Worm (Caenorhabditis elegans) whole organism, mixed stage, embryonic: Measurements from ENCODE around the gene K10B3.5.

Source experiments
- bed-3 ChIP-seq: fragments of 200-800 bp; sonication (Bioruptor generic); optimal IDR thresholded peaks from 3 replicates; lab custom pipeline; 2018; ENCODE audit warnings: mild to moderate bottlenecking, missing genetic modification characterization, moderate library complexity, missing compliant biosample characterization
- blmp-1 ChIP-seq: fragments of 150-350 bp; optimal IDR thresholded peaks from 2 replicates; lab custom pipeline; 2014; ENCODE audit warnings: missing biosample characterization, missing genetic modification characterization
- ceh-39 ChIP-seq: fragments of 150-350 bp; optimal IDR thresholded peaks from 2 replicates; lab custom pipeline; 2014; ENCODE audit warnings: missing biosample characterization, missing genetic modification characterization
- ceh-43 ChIP-seq: fragments of 200-800 bp; sonication (Bioruptor generic); optimal IDR thresholded peaks from 2 replicates; lab custom pipeline; 2018; ENCODE audit warnings: mild to moderate bottlenecking, missing genetic modification characterization, moderate library complexity, missing compliant biosample characterization
- ceh-83 ChIP-seq: fragments of 200-800 bp; sonication (Bioruptor generic); optimal IDR thresholded peaks from 2 replicates; lab custom pipeline; 2018; ENCODE audit warnings: mild to moderate bottlenecking, missing genetic modification characterization, missing compliant biosample characterization
- drap-1 ChIP-seq: fragments of 200-800 bp; sonication (Bioruptor generic); optimal IDR thresholded peaks from 3 replicates; lab custom pipeline; 2018; ENCODE audit warnings: mild to moderate bottlenecking, missing genetic modification characterization, missing compliant biosample characterization
- flh-1 ChIP-seq: fragments of 200-800 bp; sonication (Bioruptor generic); optimal IDR thresholded peaks from 2 replicates; lab custom pipeline; 2018; ENCODE audit warnings: mild to moderate bottlenecking, missing genetic modification characterization, moderate library complexity, missing compliant biosample characterization
- hlh-1 ChIP-seq: fragments of 150-350 bp; optimal IDR thresholded peaks from 2 replicates; lab custom pipeline; 2014; ENCODE audit warnings: missing biosample characterization, missing genetic modification reagents, missing genetic modification characterization
- lsy-2 ChIP-seq: fragments of 150-350 bp; optimal IDR thresholded peaks from 2 replicates; lab custom pipeline; 2014; ENCODE audit warnings: missing biosample characterization, missing genetic modification characterization
- mls-2 ChIP-seq: sonication (generic microtip); optimal IDR thresholded peaks from 2 replicates; lab custom pipeline; 2016; ENCODE audit warnings: mild to moderate bottlenecking, missing genetic modification characterization, moderate library complexity, missing compliant biosample characterization
- nhr-12 ChIP-seq: fragments of 150-350 bp; optimal IDR thresholded peaks from 2 replicates; lab custom pipeline; 2014; ENCODE audit warnings: missing biosample characterization, missing genetic modification characterization
- nhr-237 ChIP-seq: fragments of 150-350 bp; optimal IDR thresholded peaks from 2 replicates; lab custom pipeline; 2014; ENCODE audit warnings: missing biosample characterization, missing genetic modification characterization
- nhr-28 ChIP-seq: fragments of 150-350 bp; optimal IDR thresholded peaks from 2 replicates; lab custom pipeline; 2014; ENCODE audit warnings: missing biosample characterization, missing genetic modification characterization
- nhr-76 ChIP-seq: sonication (generic microtip); optimal IDR thresholded peaks from 2 replicates; lab custom pipeline; 2017; ENCODE audit warnings: missing biosample characterization, missing genetic modification characterization
- pha-4 ChIP-seq: fragments of 150-350 bp; optimal IDR thresholded peaks from 2 replicates; lab custom pipeline; 2018; ENCODE audit warnings: missing biosample characterization, missing genetic modification reagents, missing genetic modification characterization
- sem-2 ChIP-seq: fragments of 200-800 bp; sonication (Bioruptor generic); optimal IDR thresholded peaks from 2 replicates; lab custom pipeline; 2018; ENCODE audit warnings: mild to moderate bottlenecking, missing genetic modification characterization, missing compliant biosample characterization
- snpc-4 ChIP-seq: fragments of 150-350 bp; optimal IDR thresholded peaks from 2 replicates; lab custom pipeline; 2014; ENCODE audit warnings: missing biosample characterization, missing genetic modification characterization
- tbx-8 ChIP-seq: fragments of 200-800 bp; sonication (Bioruptor generic); optimal IDR thresholded peaks from 2 replicates; lab custom pipeline; 2018; ENCODE audit warnings: mild to moderate bottlenecking, missing genetic modification characterization, moderate library complexity, missing compliant biosample characterization
- unc-120 ChIP-seq: sonication (generic microtip); optimal IDR thresholded peaks from 2 replicates; lab custom pipeline; 2017; ENCODE audit warnings: missing genetic modification characterization, missing compliant biosample characterization; ENCODE audit not compliant: poor library complexity, severe bottlenecking
- unc-39 ChIP-seq: fragments of 150-350 bp; optimal IDR thresholded peaks from 2 replicates; lab custom pipeline; 2014; ENCODE audit warnings: missing biosample characterization, missing genetic modification characterization
- unc-62 ChIP-seq: fragments of 150-350 bp; optimal IDR thresholded peaks from 2 replicates; lab custom pipeline; 2014; ENCODE audit warnings: missing biosample characterization, missing genetic modification reagents, missing genetic modification characterization
- ztf-11 ChIP-seq: fragments of 150-350 bp; optimal IDR thresholded peaks from 2 replicates; lab custom pipeline; 2014; ENCODE audit warnings: missing biosample characterization, missing genetic modification characterization

K10B3.5 gene

DNA sequence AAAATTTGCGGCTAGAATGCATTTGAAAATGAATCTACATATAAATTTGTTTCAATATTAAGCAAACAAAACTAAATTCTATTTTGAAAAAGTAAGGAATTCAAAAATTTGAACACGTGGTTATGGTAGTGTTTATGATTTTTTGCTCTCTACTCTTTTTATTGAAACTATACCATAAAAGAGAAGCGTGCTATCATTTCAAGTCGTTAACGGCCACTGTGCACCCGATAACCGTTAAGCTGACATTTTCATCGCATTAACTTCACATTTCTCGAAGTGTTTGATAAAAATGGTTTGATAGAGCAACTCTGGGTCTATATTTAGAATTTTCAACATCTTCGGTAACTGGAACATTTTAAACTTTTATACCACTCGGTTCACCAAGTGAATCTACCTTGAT is 51.5 kb downstream of the K10B3.5 start, which contains the start of gene twk-26:
Gene twk-26 (minus strand): TSS at position 23 of the 400 bp plus-strand sequence.
- TF ChIP-seq unc-62 (GFP tag; lab: Kevin White, UChicago) (no peak), unc-39 (tag; lab: Kevin White, UChicago) (no peak), ceh-39 (no peak), nhr-28 (tag; lab: Kevin White, UChicago) (no peak), hlh-1 (no peak), snpc-4 (tag; lab: Kevin White, UChicago) (no peak), nhr-76 (no peak)

DNA sequence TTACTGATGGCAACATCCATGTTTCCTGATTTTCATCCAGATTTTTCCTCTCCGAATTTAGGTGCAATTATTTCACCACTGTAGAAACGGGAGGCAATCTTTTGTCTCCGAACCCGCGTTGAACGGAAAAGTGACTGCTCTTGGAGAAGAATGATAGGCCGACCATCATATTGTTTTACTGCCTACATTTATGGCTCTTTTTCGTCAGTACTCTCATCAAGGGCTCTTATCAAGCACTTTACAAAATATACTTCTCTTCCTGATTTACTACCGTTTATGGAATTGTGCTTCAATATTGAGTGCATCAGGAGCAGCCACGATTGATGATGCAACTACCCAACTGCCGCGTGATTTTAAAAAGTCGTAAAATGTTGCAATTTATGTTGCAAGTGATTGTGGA is 51.9 kb downstream of the K10B3.5 start:
- TF ChIP-seq nhr-76, result no peak
- no peak for TF ChIP-seq nhr-28 (tag; lab: Kevin White, UChicago)
- no peak for TF ChIP-seq ceh-83 (GFP tag; lab: Kevin White, UChicago)
- TF ChIP-seq ceh-39, result no peak
- TF ChIP-seq unc-120 (tag; lab: Kevin White, UChicago), result no peak
- TF ChIP-seq bed-3 (GFP tag; lab: Kevin White, UChicago), result no peak
- no peak for TF ChIP-seq pha-4 (tag; lab: Kevin White, UChicago)
- no peak for TF ChIP-seq nhr-237 (tag; lab: Kevin White, UChicago)
- no peak for TF ChIP-seq nhr-12 (tag; lab: Kevin White, UChicago)
- no peak for TF ChIP-seq ceh-43 (GFP tag; lab: Kevin White, UChicago)
- no peak for TF ChIP-seq ztf-11 (tag; lab: Kevin White, UChicago)
- TF ChIP-seq sem-2 (GFP tag; lab: Kevin White, UChicago), result no peak
- TF ChIP-seq lsy-2 (tag; lab: Kevin White, UChicago), result no peak
- no peak for TF ChIP-seq drap-1 (GFP tag; lab: Kevin White, UChicago)
- no peak for TF ChIP-seq mls-2
- TF ChIP-seq tbx-8 (GFP tag; lab: Kevin White, UChicago), result no peak
- no peak for TF ChIP-seq flh-1
- TF ChIP-seq blmp-1 (tag; lab: Kevin White, UChicago), result no peak
